Fruit fly (Drosophila melanogaster): ENCODE results near the gene SmB.
A peak's percentile ranks its signal among the peaks of the same experiment; 100 is the strongest.

SmB gene

DNA sequence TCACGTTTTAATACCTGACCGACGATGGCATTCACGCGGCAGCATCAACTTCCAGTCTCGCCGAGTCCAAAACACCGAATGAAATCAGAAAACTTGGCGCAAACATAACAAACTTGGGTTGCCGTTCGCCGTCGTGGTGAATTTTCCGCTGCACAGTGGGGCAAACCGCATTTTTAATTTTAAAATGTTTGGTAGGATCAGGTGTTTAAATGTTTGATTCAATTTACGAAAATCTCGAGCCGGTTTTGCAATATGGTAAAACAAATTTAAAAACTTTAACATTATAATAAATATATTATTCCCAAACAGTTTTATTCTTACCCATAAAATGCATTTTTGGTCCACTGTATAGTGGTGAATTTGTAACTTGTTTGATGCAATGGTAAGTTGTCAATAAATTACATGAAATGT is 47.8 kb upstream of the SmB start, which contains the start of gene RluA-1 (continued):
- TF ChIP-seq Jarid2 (GFP tag; optimal IDR thresholded peaks at IDR 0.05), result peak; percentile 94
- peak; percentile 91 for TF ChIP-seq sr (GFP tag; IDR thresholded peaks at IDR 0.05)
- peak; percentile 92 for TF ChIP-seq Bdp1 (GFP tag; optimal IDR thresholded peaks at IDR 0.05)
- TF ChIP-seq maf-S (GFP tag; optimal IDR thresholded peaks at IDR 0.05), result peak; percentile 87
- peak; percentile 80 for TF ChIP-seq pros (GFP tag; optimal IDR thresholded peaks at IDR 0.05)
- TF ChIP-seq Optix (GFP tag; IDR thresholded peaks at IDR 0.05), result peak; percentile 99
- peak; percentile 100 for TF ChIP-seq oc (tag; optimal IDR thresholded peaks at IDR 0.05)
- peak; percentile 100 for TF ChIP-seq CG2875 (GFP tag; optimal IDR thresholded peaks at IDR 0.05)
- TF ChIP-seq CG13775 (GFP tag; optimal IDR thresholded peaks at IDR 0.05), result peak; percentile 99
- peak; percentile 98 for TF ChIP-seq CG10654 (GFP tag; optimal IDR thresholded peaks at IDR 0.05)
- no peak for TF ChIP-seq yki (optimal IDR thresholded peaks at IDR 0.05)

DNA sequence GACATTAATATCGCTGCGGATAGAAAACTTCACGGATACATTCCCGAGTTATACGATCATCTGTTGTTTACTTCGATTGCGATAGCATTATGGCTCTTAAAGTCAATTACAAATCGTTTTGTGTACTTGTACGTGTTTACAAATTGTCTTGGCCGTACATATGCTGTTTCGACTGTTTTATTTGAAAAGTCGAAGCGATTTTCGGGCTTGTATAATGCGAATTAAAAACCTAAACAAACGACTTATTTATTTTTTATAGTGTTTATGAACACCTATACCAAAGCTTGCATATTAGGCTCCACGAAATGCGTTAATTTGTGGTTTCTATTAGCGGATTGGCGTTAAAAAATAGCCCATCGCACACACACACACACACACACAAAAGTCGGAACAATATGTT is 45.8 kb upstream of the SmB start:
- TF ChIP-seq mld (GFP tag; IDR thresholded peaks at IDR 0.05; ENCODE audit: partially characterized antibody) (no peak), CG18599 (GFP tag; optimal IDR thresholded peaks at IDR 0.05) (no peak), CG1529 (GFP tag; optimal IDR thresholded peaks at IDR 0.05) (no peak), pzg (GFP tag; optimal IDR thresholded peaks at IDR 0.05) (no peak), Sry-δ (GFP tag; optimal IDR thresholded peaks at IDR 0.05) (no peak), CG9437 (GFP tag; optimal IDR thresholded peaks at IDR 0.05) (no peak), run (tag; optimal IDR thresholded peaks at IDR 0.05) (no peak), wdn (GFP tag; IDR thresholded peaks at IDR 0.05) (no peak), CG5180 (GFP tag; optimal IDR thresholded peaks at IDR 0.05) (peak; percentile 22), bowl (GFP tag; IDR thresholded peaks at IDR 0.05) (no peak), gfzf (GFP tag; optimal IDR thresholded peaks at IDR 0.05) (no peak), trh (GFP tag; optimal IDR thresholded peaks at IDR 0.05) (no peak), CG10979 (tag; optimal IDR thresholded peaks at IDR 0.05) (no peak), grau (tag; optimal IDR thresholded peaks at IDR 0.05) (no peak), GATAe (GFP tag; conservative IDR thresholded peaks at IDR 0.05) (no peak), Oli (tag; optimal IDR thresholded peaks at IDR 0.05) (no peak), lola (GFP tag; optimal IDR thresholded peaks at IDR 0.05) (no peak), ase (GFP tag; IDR thresholded peaks at IDR 0.05) (no peak), CG15696 (tag; optimal IDR thresholded peaks at IDR 0.05) (no peak), CG6683 (GFP tag; optimal IDR thresholded peaks at IDR 0.05) (no peak), Kr (GFP tag; optimal IDR thresholded peaks at IDR 0.05) (no peak), Xrp1 (GFP tag; IDR thresholded peaks at IDR 0.05) (no peak), cwo (GFP tag; optimal IDR thresholded peaks at IDR 0.05) (no peak), Asciz (GFP tag; optimal IDR thresholded peaks at IDR 0.05) (peak; percentile 4), tgo (GFP tag; IDR thresholded peaks at IDR 0.05) (no peak), Fer1 (GFP tag; optimal IDR thresholded peaks at IDR 0.05) (peak; percentile 4), Mrtf (GFP tag; IDR thresholded peaks at IDR 0.05) (no peak), onecut (GFP tag; IDR thresholded peaks at IDR 0.05) (no peak), ab (GFP tag; optimal IDR thresholded peaks at IDR 0.05) (no peak), HHEX (GFP tag; optimal IDR thresholded peaks at IDR 0.05) (no peak), wor (GFP tag; IDR thresholded peaks at IDR 0.05) (no peak), Nf-YB (GFP tag; optimal IDR thresholded peaks at IDR 0.05) (no peak), inv (GFP tag; IDR thresholded peaks at IDR 0.05; ENCODE audit: partially characterized antibody) (no peak), dpn (GFP tag; optimal IDR thresholded peaks at IDR 0.05) (no peak), CG16815 (GFP tag; optimal IDR thresholded peaks at IDR 0.05) (no peak), pnt (GFP tag; optimal IDR thresholded peaks at IDR 0.05) (no peak), CG17186 (GFP tag; optimal IDR thresholded peaks at IDR 0.05) (no peak), odd (GFP tag; optimal IDR thresholded peaks at IDR 0.05) (no peak), CG10209 (GFP tag; optimal IDR thresholded peaks at IDR 0.05) (no peak)
